Fruit fly (Drosophila melanogaster): ENCODE results near the gene IntS11.

IntS11 gene

dm6 chr3R:29757681-29758080 lies 12.5 kb downstream of the IntS11 start:
- no peak for TF ChIP-seq Clk (GFP tag; optimal IDR thresholded peaks at IDR 0.05)
- no peak for TF ChIP-seq CG12768 (GFP tag; optimal IDR thresholded peaks at IDR 0.05)
- no peak for TF ChIP-seq pad (GFP tag; optimal IDR thresholded peaks at IDR 0.05)
- no peak for TF ChIP-seq Crg-1 (GFP tag; optimal IDR thresholded peaks at IDR 0.05)
- no peak for TF ChIP-seq CG7045 (GFP tag; optimal IDR thresholded peaks at IDR 0.05)
- no peak for TF ChIP-seq toe (GFP tag; optimal IDR thresholded peaks at IDR 0.05)
- TF ChIP-seq CG33017 (tag; optimal IDR thresholded peaks at IDR 0.05), result no peak
- no peak for TF ChIP-seq bab1 (GFP tag; optimal IDR thresholded peaks at IDR 0.05)
- TF ChIP-seq CG1620 (GFP tag; optimal IDR thresholded peaks at IDR 0.05), result no peak
- TF ChIP-seq kay (GFP tag; ENCODE audit: borderline replicate concordance), result no peak
- no peak for TF ChIP-seq cnc (optimal IDR thresholded peaks at IDR 0.05)

dm6 chr3R:29758129-29758733 lies 13.1 kb downstream of the IntS11 start:
- TF ChIP-seq CG11617 (GFP tag; optimal IDR thresholded peaks at IDR 0.05) (no peak), CG14711 (tag; optimal IDR thresholded peaks at IDR 0.05) (no peak), Clk (GFP tag; optimal IDR thresholded peaks at IDR 0.05) (no peak), Crg-1 (GFP tag; optimal IDR thresholded peaks at IDR 0.05) (no peak), ovo (GFP tag; optimal IDR thresholded peaks at IDR 0.05) (no peak), bab1 (GFP tag; optimal IDR thresholded peaks at IDR 0.05) (no peak), CG7045 (GFP tag; optimal IDR thresholded peaks at IDR 0.05) (no peak), toe (GFP tag; optimal IDR thresholded peaks at IDR 0.05) (no peak), CG1620 (GFP tag; optimal IDR thresholded peaks at IDR 0.05) (no peak), CG12768 (GFP tag; optimal IDR thresholded peaks at IDR 0.05) (no peak), cnc (optimal IDR thresholded peaks at IDR 0.05) (no peak), kay (GFP tag; ENCODE audit: borderline replicate concordance) (no peak), pad (GFP tag; optimal IDR thresholded peaks at IDR 0.05) (no peak), tj (GFP tag; optimal IDR thresholded peaks at IDR 0.05) (no peak)

- TF ChIP-seq Clk (GFP tag; optimal IDR thresholded peaks at IDR 0.05), result no peak
- TF ChIP-seq CG14711 (tag; optimal IDR thresholded peaks at IDR 0.05), result no peak
- no peak for TF ChIP-seq CG11617 (GFP tag; optimal IDR thresholded peaks at IDR 0.05)
- no peak for TF ChIP-seq Crg-1 (GFP tag; optimal IDR thresholded peaks at IDR 0.05)
- no peak for TF ChIP-seq cnc (optimal IDR thresholded peaks at IDR 0.05)
- no peak for TF ChIP-seq tj (GFP tag; optimal IDR thresholded peaks at IDR 0.05)
- no peak for TF ChIP-seq CG33017 (tag; optimal IDR thresholded peaks at IDR 0.05)
- TF ChIP-seq ovo (GFP tag; optimal IDR thresholded peaks at IDR 0.05), result no peak
- no peak for TF ChIP-seq bab1 (GFP tag; optimal IDR thresholded peaks at IDR 0.05)
- TF ChIP-seq Hr96 (GFP tag; optimal IDR thresholded peaks at IDR 0.05), result no peak
- no peak for TF ChIP-seq Mnt (GFP tag; optimal IDR thresholded peaks at IDR 0.05)
- TF ChIP-seq cic (GFP tag; optimal IDR thresholded peaks at IDR 0.05), result no peak
- TF ChIP-seq CG1620 (GFP tag; optimal IDR thresholded peaks at IDR 0.05), result no peak
- TF ChIP-seq kay (GFP tag; ENCODE audit: borderline replicate concordance), result no peak
- TF ChIP-seq CG7101 (tag; optimal IDR thresholded peaks at IDR 0.05), result no peak
- TF ChIP-seq pad (GFP tag; optimal IDR thresholded peaks at IDR 0.05), result no peak
- no peak for TF ChIP-seq CG5204 (GFP tag; optimal IDR thresholded peaks at IDR 0.05)
- no peak for TF ChIP-seq toe (GFP tag; optimal IDR thresholded peaks at IDR 0.05)
- TF ChIP-seq CG7045 (GFP tag; optimal IDR thresholded peaks at IDR 0.05), result no peak
Observed at dm6 chr3R:29758734-29759131, 13.6 kb downstream of the IntS11 start.

dm6 chr3R:29760042-29760441 lies 14.9 kb downstream of the IntS11 start:
- no peak for TF ChIP-seq cic (GFP tag; optimal IDR thresholded peaks at IDR 0.05)
- no peak for TF ChIP-seq CG11617 (GFP tag; optimal IDR thresholded peaks at IDR 0.05)
- no peak for TF ChIP-seq CG7045 (GFP tag; optimal IDR thresholded peaks at IDR 0.05)
- no peak for TF ChIP-seq Clk (GFP tag; optimal IDR thresholded peaks at IDR 0.05)
- TF ChIP-seq kay (GFP tag; ENCODE audit: borderline replicate concordance), result no peak
- TF ChIP-seq CG1620 (GFP tag; optimal IDR thresholded peaks at IDR 0.05), result no peak
- TF ChIP-seq Crg-1 (GFP tag; optimal IDR thresholded peaks at IDR 0.05), result no peak
- TF ChIP-seq tj (GFP tag; optimal IDR thresholded peaks at IDR 0.05), result no peak
- TF ChIP-seq CG5204 (GFP tag; optimal IDR thresholded peaks at IDR 0.05), result no peak
- TF ChIP-seq CG12768 (GFP tag; optimal IDR thresholded peaks at IDR 0.05), result no peak
- TF ChIP-seq pad (GFP tag; optimal IDR thresholded peaks at IDR 0.05), result no peak
- TF ChIP-seq CG7101 (tag; optimal IDR thresholded peaks at IDR 0.05), result no peak
- no peak for TF ChIP-seq ovo (GFP tag; optimal IDR thresholded peaks at IDR 0.05)
- TF ChIP-seq CG14711 (tag; optimal IDR thresholded peaks at IDR 0.05), result no peak
- TF ChIP-seq bab1 (GFP tag; optimal IDR thresholded peaks at IDR 0.05), result no peak
- no peak for TF ChIP-seq cnc (optimal IDR thresholded peaks at IDR 0.05)
- no peak for TF ChIP-seq Hr96 (GFP tag; optimal IDR thresholded peaks at IDR 0.05)

dm6 chr3R:29761569-29761968 lies 16.4 kb downstream of the IntS11 start:
- TF ChIP-seq Mnt (GFP tag; optimal IDR thresholded peaks at IDR 0.05), result no peak
- TF ChIP-seq kay (GFP tag; ENCODE audit: borderline replicate concordance), result peak; percentile 90

- TF ChIP-seq kay (GFP tag; ENCODE audit: borderline replicate concordance) (no peak), bab1 (GFP tag; optimal IDR thresholded peaks at IDR 0.05) (no peak), CG7101 (tag; optimal IDR thresholded peaks at IDR 0.05) (no peak), CG5204 (GFP tag; optimal IDR thresholded peaks at IDR 0.05) (no peak)
Observed at dm6 chr3R:29762297-29762696, 17.2 kb downstream of the IntS11 start.

- TF ChIP-seq CG14711 (tag; optimal IDR thresholded peaks at IDR 0.05) (no peak), Hr96 (GFP tag; optimal IDR thresholded peaks at IDR 0.05) (no peak), ovo (GFP tag; optimal IDR thresholded peaks at IDR 0.05) (no peak)
Observed at dm6 chr3R:29763154-29763553, 18.0 kb downstream of the IntS11 start.
